Fruit fly (Drosophila melanogaster): ENCODE results near the gene pip.
A peak's percentile ranks its signal among the peaks of the same experiment; 100 is the strongest.

The pip gene

DNA sequence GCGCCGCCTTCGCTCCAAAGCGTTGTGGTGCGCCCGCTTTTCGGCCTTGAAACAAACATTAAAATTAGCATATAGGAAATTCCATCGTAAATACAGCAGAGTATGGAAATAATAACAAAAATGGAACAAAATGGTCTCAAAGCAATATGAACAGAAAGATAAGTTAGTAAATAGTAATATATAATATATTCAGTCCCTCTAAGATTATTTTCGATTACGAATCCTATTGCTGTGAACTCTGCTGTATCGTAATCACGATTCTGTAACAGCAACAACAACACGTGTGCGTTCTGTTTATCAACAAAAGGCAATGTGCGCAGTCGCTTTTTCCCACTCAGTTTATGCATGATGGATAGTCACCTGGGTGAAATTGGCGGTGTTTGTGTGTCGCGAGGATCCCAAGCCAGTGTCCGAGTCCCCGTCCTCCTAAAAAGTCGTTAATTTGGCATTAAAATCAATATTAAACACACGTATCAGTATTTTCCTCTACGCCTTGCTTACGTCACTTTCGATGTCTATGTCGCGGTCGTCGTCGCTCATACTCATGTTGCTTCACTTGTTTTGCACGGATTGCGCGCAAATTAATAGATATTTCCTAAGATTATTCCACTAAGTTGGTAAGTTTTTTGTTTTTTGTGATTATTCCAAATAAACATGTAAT lies 73.8 kb downstream of the pip start, which contains the start of the genes CG42374 and Mettl5 (continued):
- TF ChIP-seq Nf-YB (GFP tag; optimal IDR thresholded peaks at IDR 0.05), result no peak
- peak; percentile 8 for TF ChIP-seq Hsf (GFP tag; optimal IDR thresholded peaks at IDR 0.05)
- no peak for TF ChIP-seq CG16779 (GFP tag; IDR thresholded peaks at IDR 0.05)
- no peak for TF ChIP-seq MBD-R2 (GFP tag; IDR thresholded peaks at IDR 0.05)
- TF ChIP-seq CG13424 (tag; optimal IDR thresholded peaks at IDR 0.05), result peak; percentile 9
- TF ChIP-seq zfh2 (GFP tag; optimal IDR thresholded peaks at IDR 0.05), result no peak
- no peak for TF ChIP-seq CG2199 (GFP tag; IDR thresholded peaks at IDR 0.05)
- TF ChIP-seq tap (tag; optimal IDR thresholded peaks at IDR 0.05), result peak; percentile 24
- TF ChIP-seq CG6683 (GFP tag; optimal IDR thresholded peaks at IDR 0.05), result peak; percentile 12
- TF ChIP-seq Ssrp (tag; optimal IDR thresholded peaks at IDR 0.05), result peak; percentile 31
- no peak for TF ChIP-seq Ravus (GFP tag; IDR thresholded peaks at IDR 0.05)
- TF ChIP-seq CG1024 (GFP tag; IDR thresholded peaks at IDR 0.05), result no peak
- peak; percentile 46 for TF ChIP-seq CG10209 (GFP tag; optimal IDR thresholded peaks at IDR 0.05)
- TF ChIP-seq pzg (GFP tag; optimal IDR thresholded peaks at IDR 0.05), result no peak
- TF ChIP-seq her (GFP tag; optimal IDR thresholded peaks at IDR 0.05), result no peak
- TF ChIP-seq eve (GFP tag; optimal IDR thresholded peaks at IDR 0.05), result no peak
- TF ChIP-seq ase (GFP tag; IDR thresholded peaks at IDR 0.05), result 0 out of 3 replicates have a peak, but pooled peaks have one; percentile 50
- TF ChIP-seq sug (tag; optimal IDR thresholded peaks at IDR 0.05), result no peak
- no peak for TF ChIP-seq twi (tag; optimal IDR thresholded peaks at IDR 0.05)
- no peak for TF ChIP-seq HLH4C (GFP tag; IDR thresholded peaks at IDR 0.05; ENCODE audit: partially characterized antibody)
- no peak for TF ChIP-seq salm (tag; optimal IDR thresholded peaks at IDR 0.05)
- peak in 1 of 2 experiments; percentile 60 for TF ChIP-seq Hr51 (GFP tag; optimal IDR thresholded peaks at IDR 0.05)
- no peak for TF ChIP-seq oc (tag; optimal IDR thresholded peaks at IDR 0.05)
- TF ChIP-seq unc-4 (GFP tag; IDR thresholded peaks at IDR 0.05; ENCODE audit: partially characterized antibody), result no peak
- TF ChIP-seq CG33557 (GFP tag; optimal IDR thresholded peaks at IDR 0.05), result no peak
- TF ChIP-seq CG8089 (GFP tag; optimal IDR thresholded peaks at IDR 0.05), result no peak
- no peak for TF ChIP-seq CG10431 (GFP tag; optimal IDR thresholded peaks at IDR 0.05)
- peak; percentile 51 for TF ChIP-seq phol (tag; optimal IDR thresholded peaks at IDR 0.05)
- TF ChIP-seq CG13296 (GFP tag; optimal IDR thresholded peaks at IDR 0.05), result peak; percentile 13
- no peak for TF ChIP-seq CG10543 (GFP tag; optimal IDR thresholded peaks at IDR 0.05)
- no peak for TF ChIP-seq inv (GFP tag; IDR thresholded peaks at IDR 0.05; ENCODE audit: partially characterized antibody)
- TF ChIP-seq CG9817 (tag; optimal IDR thresholded peaks at IDR 0.05), result no peak
- TF ChIP-seq CG1529 (GFP tag; optimal IDR thresholded peaks at IDR 0.05), result no peak
- TF ChIP-seq CG9215 (GFP tag; IDR thresholded peaks at IDR 0.05), result no peak
- no peak for TF ChIP-seq CG2129 (GFP tag; IDR thresholded peaks at IDR 0.05; ENCODE audit: partially characterized antibody)
- no peak for TF ChIP-seq CG34376 (GFP tag; optimal IDR thresholded peaks at IDR 0.05)
- peak; percentile 31 for TF ChIP-seq CG12659 (GFP tag; optimal IDR thresholded peaks at IDR 0.05)
- no peak for TF ChIP-seq ttk (GFP tag; IDR thresholded peaks at IDR 0.05)
- TF ChIP-seq zen (tag; optimal IDR thresholded peaks at IDR 0.05), result no peak
- peak; percentile 22; the same call in 1 of the 2 replicates for TF ChIP-seq Ada2b (GFP tag; IDR thresholded peaks at IDR 0.05)
- no peak for TF ChIP-seq en (GFP tag; optimal IDR thresholded peaks at IDR 0.05)
- TF ChIP-seq CG17829 (tag; optimal IDR thresholded peaks at IDR 0.05), result no peak
- TF ChIP-seq HLHmδ (GFP tag; optimal IDR thresholded peaks at IDR 0.05), result no peak
- TF ChIP-seq CG32532 (GFP tag; IDR thresholded peaks at IDR 0.05), result peak; percentile 82
- peak; percentile 59 for TF ChIP-seq lab (GFP tag; optimal IDR thresholded peaks at IDR 0.05)
- TF ChIP-seq gem (tag; optimal IDR thresholded peaks at IDR 0.05), result peak; percentile 54
- TF ChIP-seq pnt (GFP tag; optimal IDR thresholded peaks at IDR 0.05), result no peak
- no peak for TF ChIP-seq Mes4 (GFP tag; optimal IDR thresholded peaks at IDR 0.05)
- no peak for TF ChIP-seq slou (GFP tag; optimal IDR thresholded peaks at IDR 0.05)
